Fruit fly (Drosophila melanogaster) whole organism, pupa: ENCODE results near the gene CG34345.
A peak's percentile ranks its signal among the peaks of the same experiment; 100 is the strongest.

ENCODE experiments used
- CG10348 ChIP-seq: fragments of 200-800 bp; sonication (Bioruptor generic); IDR thresholded peaks from 2 replicates; pipeline ENCODE4 v1.3.6; 2022; ENCODE audit warnings: missing biosample characterization, missing genetic modification characterization
- CG12605 ChIP-seq: fragments of 200-800 bp; sonication (Bioruptor generic); IDR thresholded peaks from 2 replicates; pipeline ENCODE4 v1.3.6; 2022; ENCODE audit warnings: missing biosample characterization, missing genetic modification characterization
- CG13204 ChIP-seq: fragments of 200-800 bp; sonication (Bioruptor generic); optimal IDR thresholded peaks from 2 replicates; lab custom pipeline; 2018; ENCODE audit warnings: missing biosample characterization, mild to moderate bottlenecking, missing genetic modification characterization, moderate library complexity
- CG14655 ChIP-seq: fragments of 200-800 bp; sonication (Bioruptor generic); optimal IDR thresholded peaks from 3 replicates; lab custom pipeline; 2017; ENCODE audit warnings: mild to moderate bottlenecking, missing biosample characterization, missing genetic modification reagents, missing genetic modification characterization
- CG15710 ChIP-seq: fragments of 200-800 bp; sonication (Bioruptor generic); optimal IDR thresholded peaks from 2 replicates; lab custom pipeline; 2018; ENCODE audit warnings: missing biosample characterization, mild to moderate bottlenecking, missing genetic modification characterization, moderate library complexity
- CG17806 ChIP-seq: fragments of 200-800 bp; sonication (Bioruptor generic); optimal IDR thresholded peaks from 2 replicates; lab custom pipeline; 2018; ENCODE audit warnings: missing biosample characterization, mild to moderate bottlenecking, missing genetic modification characterization, moderate library complexity
- CG32121 ChIP-seq: fragments of 200-800 bp; sonication (Bioruptor generic); IDR thresholded peaks from 2 replicates; pipeline ENCODE4 v1.3.6; 2022; ENCODE audit warnings: missing biosample characterization, missing genetic modification characterization
- CG34367 ChIP-seq: fragments of 200-800 bp; sonication (Bioruptor generic); optimal IDR thresholded peaks from 2 replicates; lab custom pipeline; 2018; ENCODE audit warnings: missing biosample characterization, mild to moderate bottlenecking, missing genetic modification characterization
- CG4496 ChIP-seq: fragments of 200-800 bp; sonication (Bioruptor generic); IDR thresholded peaks from 3 replicates; pipeline ENCODE4 v1.3.6; 2022; ENCODE audit warnings: missing biosample characterization, missing genetic modification characterization
- CG8159 ChIP-seq: fragments of 200-800 bp; sonication (Bioruptor generic); optimal IDR thresholded peaks from 3 replicates; lab custom pipeline; 2018; ENCODE audit warnings: missing biosample characterization, mild to moderate bottlenecking, missing genetic modification characterization, moderate library complexity
- CG8301 ChIP-seq: fragments of 200-800 bp; sonication (Bioruptor generic); optimal IDR thresholded peaks from 2 replicates; lab custom pipeline; 2018; ENCODE audit warnings: missing biosample characterization, mild to moderate bottlenecking, missing genetic modification characterization
- CG9948 ChIP-seq: fragments of 200-800 bp; sonication (Bioruptor generic); optimal IDR thresholded peaks from 2 replicates; lab custom pipeline; 2018; ENCODE audit warnings: missing biosample characterization, mild to moderate bottlenecking, missing genetic modification characterization, moderate library complexity
- D1 ChIP-seq: fragments of 200-800 bp; sonication (Bioruptor generic); optimal IDR thresholded peaks from 2 replicates; lab custom pipeline; 2018; ENCODE audit warnings: missing biosample characterization, mild to moderate bottlenecking, missing genetic modification characterization, moderate library complexity
- EcR ChIP-seq: fragments of 200-800 bp; sonication (Bioruptor generic); optimal IDR thresholded peaks from 3 replicates; lab custom pipeline; 2019; ENCODE audit warnings: missing biosample characterization, missing genetic modification characterization, mild to moderate bottlenecking, moderate library complexity, missing genetic modification reagents
- Ets98B ChIP-seq: fragments of 200-800 bp; sonication (Bioruptor generic); IDR thresholded peaks from 2 replicates; pipeline ENCODE4 v1.3.6; 2022; ENCODE audit warnings: missing biosample characterization, missing genetic modification characterization
- Pif1A ChIP-seq: fragments of 200-800 bp; sonication (Bioruptor generic); optimal IDR thresholded peaks from 3 replicates; lab custom pipeline; 2016; ENCODE audit warnings: missing biosample characterization, missing genetic modification characterization
- Pif1B ChIP-seq: fragments of 200-800 bp; sonication (Bioruptor generic); optimal IDR thresholded peaks from 3 replicates; lab custom pipeline; 2016; ENCODE audit warnings: missing biosample characterization, missing genetic modification characterization
- Snoo ChIP-seq: fragments of 200-800 bp; sonication (Bioruptor generic); optimal IDR thresholded peaks from 3 replicates; lab custom pipeline; 2017; ENCODE audit warnings: missing biosample characterization, mild to moderate bottlenecking, missing genetic modification characterization, inconsistent platforms
- fd96Ca ChIP-seq: fragments of 200-800 bp; sonication (Bioruptor generic); IDR thresholded peaks from 3 replicates; pipeline ENCODE4 v1.3.6; 2022; ENCODE audit warnings: missing biosample characterization, missing genetic modification characterization
- gl ChIP-seq: fragments of 200-800 bp; sonication (Bioruptor generic); optimal IDR thresholded peaks from 2 replicates; lab custom pipeline; 2018; ENCODE audit warnings: missing biosample characterization, mild to moderate bottlenecking, missing genetic modification characterization
- rn ChIP-seq: fragments of 200-800 bp; sonication (Bioruptor generic); IDR thresholded peaks from 2 replicates; pipeline ENCODE4 v1.3.6; 2022; ENCODE audit warnings: missing biosample characterization, missing genetic modification characterization

Gene CG34345

dm6 chr2L:6622031-6622430, 881 bp upstream of the CG34345 start:
- TF ChIP-seq CG9948 (no peak), CG12605 (no peak), CG34367 (tag; lab: Kevin White, UChicago) (no peak), CG13204 (no peak), CG4496 (GFP tag; lab: Robert Waterston, UW) (no peak), Pif1B (GFP tag; lab: Kevin White, UChicago) (no peak), Ets98B (no peak), CG8159 (tag; lab: Kevin White, UChicago) (no peak), fd96Ca (GFP tag; lab: Robert Waterston, UW) (no peak), Snoo (tag; lab: Kevin White, UChicago) (no peak), CG17806 (no peak), EcR (GFP tag; lab: Kevin White, UChicago) (no peak), gl (no peak), CG14655 (GFP tag; lab: Kevin White, UChicago) (no peak), CG15710 (tag; lab: Kevin White, UChicago) (no peak), CG10348 (GFP tag; lab: Robert Waterston, UW) (no peak), D1 (tag; lab: Kevin White, UChicago) (no peak)

- TF ChIP-seq CG10348 (GFP tag; lab: Robert Waterston, UW) (no peak), Ets98B (no peak), CG15710 (tag; lab: Kevin White, UChicago) (no peak), gl (no peak), CG12605 (no peak), D1 (tag; lab: Kevin White, UChicago) (no peak), EcR (GFP tag; lab: Kevin White, UChicago) (no peak)
Measured at dm6 chr2L:6632307-6632706, 9.4 kb downstream of the CG34345 start, which contains the start of gene Oatp26F. TSS of gene Oatp26F (minus strand) at chr2L:6632407.

dm6 chr2L:6643218-6643756, 20.4 kb downstream of the CG34345 start:
- no peak for TF ChIP-seq CG8159 (tag; lab: Kevin White, UChicago)
- no peak for TF ChIP-seq gl
- TF ChIP-seq EcR (GFP tag; lab: Kevin White, UChicago): no peak
- no peak for TF ChIP-seq CG15710 (tag; lab: Kevin White, UChicago)
- TF ChIP-seq CG10348 (GFP tag; lab: Robert Waterston, UW): no peak
- TF ChIP-seq CG9948: no peak
- no peak for TF ChIP-seq CG17806
- TF ChIP-seq CG8301 (tag; lab: Kevin White, UChicago): no peak
- no peak for TF ChIP-seq Pif1A (GFP tag; lab: Kevin White, UChicago)
- TF ChIP-seq Ets98B: no peak
- no peak for TF ChIP-seq rn (GFP tag; lab: Robert Waterston, UW)
- TF ChIP-seq fd96Ca (GFP tag; lab: Robert Waterston, UW): no peak
- no peak for TF ChIP-seq Pif1B (GFP tag; lab: Kevin White, UChicago)
- no peak for TF ChIP-seq CG12605
- TF ChIP-seq CG14655 (GFP tag; lab: Kevin White, UChicago): no peak
- TF ChIP-seq CG13204: no peak
- no peak for TF ChIP-seq Snoo (tag; lab: Kevin White, UChicago)
- no peak for TF ChIP-seq CG4496 (GFP tag; lab: Robert Waterston, UW)
- TF ChIP-seq CG32121 (GFP tag; lab: Robert Waterston, UW): no peak

dm6 chr2L:6644421-6645059, 21.6 kb downstream of the CG34345 start:
- no peak for TF ChIP-seq CG17806
- no peak for TF ChIP-seq CG9948
- TF ChIP-seq EcR (GFP tag; lab: Kevin White, UChicago): peak; percentile 28
- 0 out of 2 replicates have a peak, but pooled peaks have one; percentile 11 for TF ChIP-seq CG12605
- TF ChIP-seq CG8301 (tag; lab: Kevin White, UChicago): no peak
- TF ChIP-seq CG10348 (GFP tag; lab: Robert Waterston, UW): no peak
- TF ChIP-seq CG14655 (GFP tag; lab: Kevin White, UChicago): no peak
- TF ChIP-seq CG32121 (GFP tag; lab: Robert Waterston, UW): no peak
- no peak for TF ChIP-seq CG34367 (tag; lab: Kevin White, UChicago)
- TF ChIP-seq CG4496 (GFP tag; lab: Robert Waterston, UW): peak; percentile 34; the same call in 1 of the 3 replicates
- TF ChIP-seq Snoo (tag; lab: Kevin White, UChicago): no peak
- no peak for TF ChIP-seq rn (GFP tag; lab: Robert Waterston, UW)
- TF ChIP-seq Pif1B (GFP tag; lab: Kevin White, UChicago): peak; percentile 17
- TF ChIP-seq Ets98B: no peak
- TF ChIP-seq Pif1A (GFP tag; lab: Kevin White, UChicago): no peak
- TF ChIP-seq CG8159 (tag; lab: Kevin White, UChicago): no peak
- 0 out of 3 replicates have a peak, but pooled peaks have one; percentile 38 for TF ChIP-seq fd96Ca (GFP tag; lab: Robert Waterston, UW)
- TF ChIP-seq CG15710 (tag; lab: Kevin White, UChicago): no peak
- peak; percentile 58 for TF ChIP-seq gl
- no peak for TF ChIP-seq CG13204
- no peak for TF ChIP-seq D1 (tag; lab: Kevin White, UChicago)

- peak; percentile 82 for TF ChIP-seq CG15710 (tag; lab: Kevin White, UChicago)
- TF ChIP-seq fd96Ca (GFP tag; lab: Robert Waterston, UW): peak; percentile 96
- TF ChIP-seq CG8159 (tag; lab: Kevin White, UChicago): peak; percentile 89
- TF ChIP-seq EcR (GFP tag; lab: Kevin White, UChicago): peak; percentile 3
- TF ChIP-seq D1 (tag; lab: Kevin White, UChicago): peak; percentile 68
- peak; percentile 92 for TF ChIP-seq rn (GFP tag; lab: Robert Waterston, UW)
- peak; percentile 98 for TF ChIP-seq CG4496 (GFP tag; lab: Robert Waterston, UW)
- TF ChIP-seq CG8301 (tag; lab: Kevin White, UChicago): peak; percentile 96
- TF ChIP-seq CG32121 (GFP tag; lab: Robert Waterston, UW): peak; percentile 98
- TF ChIP-seq CG17806: peak; percentile 90
- peak; percentile 95 for TF ChIP-seq CG14655 (GFP tag; lab: Kevin White, UChicago)
- TF ChIP-seq Pif1A (GFP tag; lab: Kevin White, UChicago): peak; percentile 97
- TF ChIP-seq Ets98B: peak; percentile 97
- TF ChIP-seq gl: peak; percentile 82
- TF ChIP-seq CG10348 (GFP tag; lab: Robert Waterston, UW): peak; percentile 88
- peak; percentile 96 for TF ChIP-seq CG12605
- TF ChIP-seq Pif1B (GFP tag; lab: Kevin White, UChicago): peak; percentile 94
- TF ChIP-seq Snoo (tag; lab: Kevin White, UChicago): peak; percentile 90
- TF ChIP-seq CG9948: peak; percentile 91
- peak; percentile 82 for TF ChIP-seq CG34367 (tag; lab: Kevin White, UChicago)
- peak; percentile 73 for TF ChIP-seq CG13204
Measured at dm6 chr2L:6647103-6647711, 24.3 kb downstream of the CG34345 start.
